Fruit fly (Drosophila melanogaster) whole organism, embryonic: ENCODE data around the gene mirr.

ENCODE experiments used
- Asciz ChIP-seq: fragments of 200-800 bp; sonication (Bioruptor generic); optimal IDR thresholded peaks from 2 replicates; lab custom pipeline; 2017; ENCODE audit warnings: missing biosample characterization, mild to moderate bottlenecking, missing genetic modification characterization, missing genetic modification reagents
- CG10462 ChIP-seq: fragments of 200-800 bp; sonication (Bioruptor generic); optimal IDR thresholded peaks from 2 replicates; lab custom pipeline; 2016; ENCODE audit warnings: missing biosample characterization, missing genetic modification characterization
- CG14860 ChIP-seq: fragments of 200-800 bp; sonication (Bioruptor generic); IDR thresholded peaks from 3 replicates; pipeline ENCODE4 v1.3.6; 2022; ENCODE audit warnings: missing biosample characterization, missing genetic modification characterization; ENCODE audit not compliant: partially characterized antibody
- CG15073 ChIP-seq: fragments of 200-800 bp; sonication (Bioruptor generic); optimal IDR thresholded peaks from 2 replicates; lab custom pipeline; 2016; ENCODE audit warnings: missing biosample characterization, missing genetic modification characterization
- CG15269 ChIP-seq: fragments of 200-800 bp; sonication (Bioruptor generic); optimal IDR thresholded peaks from 2 replicates; lab custom pipeline; 2018; ENCODE audit warnings: missing biosample characterization, mild to moderate bottlenecking, missing genetic modification characterization, moderate library complexity
- CG15696 ChIP-seq: fragments of 200-800 bp; sonication (Bioruptor generic); optimal IDR thresholded peaks from 2 replicates; lab custom pipeline; 2019; ENCODE audit warnings: missing biosample characterization, mild to moderate bottlenecking, missing genetic modification characterization, moderate library complexity
- CG30431 ChIP-seq: fragments of 200-800 bp; sonication (Bioruptor generic); optimal IDR thresholded peaks from 2 replicates; lab custom pipeline; 2017; ENCODE audit warnings: missing biosample characterization, missing genetic modification characterization
- CG32772 ChIP-seq: fragments of 200-800 bp; sonication (Bioruptor generic); IDR thresholded peaks from 2 replicates; pipeline ENCODE4 v1.3.6; 2022; ENCODE audit warnings: missing biosample characterization, missing genetic modification characterization
- CG33557 ChIP-seq: fragments of 200-800 bp; sonication (Bioruptor generic); optimal IDR thresholded peaks from 2 replicates; lab custom pipeline; 2019; ENCODE audit warnings: missing biosample characterization, mild to moderate bottlenecking, missing genetic modification characterization, moderate library complexity
- CG42726 ChIP-seq: fragments of 200-800 bp; sonication (Bioruptor generic); IDR thresholded peaks from 2 replicates; pipeline ENCODE4 v1.3.6; 2022; ENCODE audit warnings: missing biosample characterization, missing genetic modification characterization; ENCODE audit not compliant: partially characterized antibody
- CG43689 ChIP-seq: fragments of 200-800 bp; sonication (Bioruptor generic); IDR thresholded peaks from 2 replicates; pipeline ENCODE4 v1.3.6; 2022; ENCODE audit warnings: missing biosample characterization, missing genetic modification characterization
- CG4424 ChIP-seq: fragments of 200-800 bp; sonication (Bioruptor generic); optimal IDR thresholded peaks from 3 replicates; lab custom pipeline; 2016; ENCODE audit warnings: missing biosample characterization, missing genetic modification characterization
- CG4854 ChIP-seq: fragments of 200-800 bp; sonication (Bioruptor generic); optimal IDR thresholded peaks from 2 replicates; lab custom pipeline; 2016; ENCODE audit warnings: missing biosample characterization, missing genetic modification characterization, inconsistent platforms
- CG7271 ChIP-seq: fragments of 200-800 bp; sonication (Bioruptor generic); optimal IDR thresholded peaks from 2 replicates; lab custom pipeline; 2018; ENCODE audit warnings: missing biosample characterization, mild to moderate bottlenecking, missing genetic modification characterization, moderate library complexity
- CG8359 ChIP-seq: fragments of 200-800 bp; sonication (Bioruptor generic); optimal IDR thresholded peaks from 2 replicates; lab custom pipeline; 2017; ENCODE audit warnings: missing biosample characterization, mild to moderate bottlenecking, missing genetic modification characterization, borderline replicate concordance
- CG8478 ChIP-seq: fragments of >200 bp; optimal IDR thresholded peaks from 2 replicates; lab custom pipeline; 2018
- D19A ChIP-seq: fragments of 200-800 bp; optimal IDR thresholded peaks from 3 replicates; lab custom pipeline; 2019; ENCODE audit warnings: missing biosample characterization, mild to moderate bottlenecking, missing genetic modification characterization, moderate library complexity
- Ets97D ChIP-seq: fragments of 200-800 bp; sonication (Bioruptor generic); optimal IDR thresholded peaks from 3 replicates; lab custom pipeline; 2016; ENCODE audit warnings: missing biosample characterization, missing genetic modification characterization
- Gsc ChIP-seq: fragments of 200-800 bp; sonication (Bioruptor generic); IDR thresholded peaks from 2 replicates; pipeline ENCODE4 v1.3.6; 2022; ENCODE audit warnings: missing biosample characterization, missing genetic modification characterization
- Hr51 ChIP-seq, 2 experiments: fragments of 200-800 bp; sonication (Bioruptor generic); optimal IDR thresholded peaks; 2 replicates in 1 of 2; 3 replicates in 1 of 2; lab custom pipeline; 2016 to 2018; ENCODE audit warnings: missing biosample characterization in 2 of 2, missing genetic modification characterization in 2 of 2, mild to moderate bottlenecking in 1 of 2, moderate library complexity in 1 of 2
- Hsf ChIP-seq: fragments of 200-800 bp; sonication (Bioruptor generic); optimal IDR thresholded peaks from 3 replicates; lab custom pipeline; 2016; ENCODE audit warnings: missing biosample characterization, missing genetic modification characterization
- Lhr ChIP-seq: fragments of 200-800 bp; sonication (Bioruptor generic); optimal IDR thresholded peaks from 3 replicates; lab custom pipeline; 2017; ENCODE audit warnings: mild to moderate bottlenecking, missing biosample characterization, missing genetic modification reagents, missing genetic modification characterization
- NC2β ChIP-seq: fragments of 200-800 bp; sonication (Bioruptor generic); optimal IDR thresholded peaks from 2 replicates; lab custom pipeline; 2016; ENCODE audit warnings: missing biosample characterization, missing genetic modification characterization
- Nf-YB ChIP-seq: fragments of 200-800 bp; sonication (Bioruptor generic); optimal IDR thresholded peaks from 3 replicates; lab custom pipeline; 2019; ENCODE audit warnings: missing biosample characterization, mild to moderate bottlenecking, missing genetic modification characterization, moderate library complexity
- Nf-YC ChIP-seq: fragments of 200-800 bp; optimal IDR thresholded peaks from 3 replicates; lab custom pipeline; 2019; ENCODE audit warnings: missing biosample characterization, mild to moderate bottlenecking, missing genetic modification characterization, moderate library complexity
- NfI ChIP-seq: fragments of 200-800 bp; sonication (Bioruptor generic); optimal IDR thresholded peaks from 3 replicates; lab custom pipeline; 2018; ENCODE audit warnings: missing biosample characterization, mild to moderate bottlenecking, missing genetic modification characterization, moderate library complexity
- Six4 ChIP-seq: fragments of 200-800 bp; sonication (Bioruptor generic); optimal IDR thresholded peaks from 2 replicates; lab custom pipeline; 2016; ENCODE audit warnings: missing biosample characterization, missing genetic modification characterization
- Ssrp ChIP-seq: fragments of 200-800 bp; sonication (Bioruptor generic); optimal IDR thresholded peaks from 2 replicates; lab custom pipeline; 2018; ENCODE audit warnings: missing biosample characterization, mild to moderate bottlenecking, missing genetic modification characterization, moderate library complexity
- Usf ChIP-seq: fragments of 200-800 bp; sonication (Bioruptor generic); optimal IDR thresholded peaks from 2 replicates; lab custom pipeline; 2017; ENCODE audit warnings: missing genotype, missing biosample characterization, missing genetic modification characterization
- ac ChIP-seq: fragments of 200-800 bp; sonication (Bioruptor generic); optimal IDR thresholded peaks from 3 replicates; lab custom pipeline; 2017; ENCODE audit warnings: missing biosample characterization, mild to moderate bottlenecking, missing genetic modification characterization
- bigmax ChIP-seq: fragments of 200-800 bp; sonication (Bioruptor generic); optimal IDR thresholded peaks from 2 replicates; lab custom pipeline; 2018; ENCODE audit warnings: missing biosample characterization, mild to moderate bottlenecking, missing genetic modification characterization
- corto ChIP-seq: fragments of 200-800 bp; sonication (Bioruptor generic); optimal IDR thresholded peaks from 2 replicates; lab custom pipeline; 2016; ENCODE audit warnings: missing biosample characterization, mild to moderate bottlenecking, missing genetic modification characterization, moderate library complexity
- disco-r ChIP-seq: fragments of 200-800 bp; sonication (Bioruptor generic); optimal IDR thresholded peaks from 2 replicates; lab custom pipeline; 2016; ENCODE audit warnings: missing biosample characterization, missing genetic modification characterization
- dysf ChIP-seq: fragments of 200-800 bp; sonication (Bioruptor generic); IDR thresholded peaks from 3 replicates; pipeline ENCODE4 v1.3.6; 2022; ENCODE audit warnings: missing biosample characterization, missing genetic modification characterization
- eyg ChIP-seq: fragments of 200-800 bp; sonication (Bioruptor generic); optimal IDR thresholded peaks from 3 replicates; lab custom pipeline; 2016; ENCODE audit warnings: missing biosample characterization, missing genetic modification characterization
- fru ChIP-seq: fragments of >200 bp; optimal IDR thresholded peaks from 2 replicates; lab custom pipeline; 2017
- lbe ChIP-seq: fragments of 200-800 bp; sonication (Bioruptor generic); optimal IDR thresholded peaks from 2 replicates; lab custom pipeline; 2016; ENCODE audit warnings: missing biosample characterization, mild to moderate bottlenecking, missing genetic modification characterization
- lola ChIP-seq, 3 experiments: fragments of >200 bp in 2 of 3; fragments of 200-800 bp in 1 of 3; sonication (Bioruptor generic) in 1 of 3; optimal IDR thresholded peaks; 2 replicates each; lab custom pipeline; 2017 to 2019; ENCODE audit warnings: missing biosample characterization in 3 of 3, missing genetic modification characterization in 3 of 3, mild to moderate bottlenecking in 1 of 3, moderate library complexity in 1 of 3
- pros ChIP-seq: fragments of 200-800 bp; sonication (Bioruptor generic); optimal IDR thresholded peaks from 3 replicates; lab custom pipeline; 2019; ENCODE audit warnings: missing biosample characterization, mild to moderate bottlenecking, missing genetic modification characterization, moderate library complexity
- row ChIP-seq: fragments of 200-800 bp; sonication (Bioruptor generic); IDR thresholded peaks from 3 replicates; pipeline ENCODE4 v1.3.6; 2022; ENCODE audit warnings: missing biosample characterization, missing genetic modification characterization

The mirr gene

dm6 chr3L:12643820-12644744, 49.4 kb upstream of the mirr start (continued):
- no peak for TF ChIP-seq Gsc (GFP tag; lab: Robert Waterston, UW)
- TF ChIP-seq Hr51 (GFP tag; optimal IDR thresholded peaks at IDR 0.05; lab: Kevin White, UChicago), result peak in 1 of 2 experiments; percentile 42
- no peak for TF ChIP-seq CG8478 (lab: Kevin White, UChicago)
- no peak for TF ChIP-seq CG42726
- TF ChIP-seq CG15269 (tag; lab: Kevin White, UChicago), result peak; percentile 45
- peak; percentile 56 for TF ChIP-seq row (GFP tag; lab: Robert Waterston, UW)
- TF ChIP-seq bigmax (GFP tag; lab: Kevin White, UChicago), result no peak
- peak; percentile 46 for TF ChIP-seq CG30431
- TF ChIP-seq Lhr (GFP tag; lab: Kevin White, UChicago), result peak; percentile 10
- no peak for TF ChIP-seq CG10462 (GFP tag; lab: Kevin White, UChicago)
- TF ChIP-seq dysf (GFP tag; lab: Robert Waterston, UW), result peak; percentile 41; the same call in 1 of the 3 replicates
- peak in 1 of 3 experiments; percentile 81 for TF ChIP-seq lola (GFP tag; optimal IDR thresholded peaks at IDR 0.05; lab: Kevin White, UChicago)
- TF ChIP-seq eyg, result no peak
- no peak for TF ChIP-seq CG7271 (tag; lab: Kevin White, UChicago)
- peak; percentile 20 for TF ChIP-seq Usf (GFP tag; lab: Kevin White, UChicago)
- peak; percentile 87 for TF ChIP-seq Nf-YB (GFP tag; lab: Kevin White, UChicago)
- TF ChIP-seq Ets97D, result no peak
- peak; percentile 38 for TF ChIP-seq Six4 (GFP tag; lab: Kevin White, UChicago)
- no peak for TF ChIP-seq Hsf (GFP tag; lab: Kevin White, UChicago)
- peak; percentile 77 for TF ChIP-seq CG15696 (tag; lab: Kevin White, UChicago)
- TF ChIP-seq disco-r, result no peak
- peak; percentile 48 for TF ChIP-seq Nf-YC
- no peak for TF ChIP-seq NC2β
- TF ChIP-seq pros, result no peak
- peak; percentile 71 for TF ChIP-seq Ssrp (tag; lab: Kevin White, UChicago)
- TF ChIP-seq CG4854 (GFP tag; lab: Kevin White, UChicago), result no peak
- TF ChIP-seq corto (GFP tag; lab: Kevin White, UChicago), result no peak
- no peak for TF ChIP-seq CG8359
- peak; percentile 50 for TF ChIP-seq Asciz (GFP tag; lab: Kevin White, UChicago)
- no peak for TF ChIP-seq fru (lab: Kevin White, UChicago)
- no peak for TF ChIP-seq lbe
- no peak for TF ChIP-seq CG15073 (GFP tag; lab: Kevin White, UChicago)
- TF ChIP-seq CG32772 (GFP tag; lab: Robert Waterston, UW), result no peak
- TF ChIP-seq CG43689 (GFP tag; lab: Robert Waterston, UW), result no peak
- TF ChIP-seq CG4424 (GFP tag; lab: Kevin White, UChicago), result peak; percentile 59
- peak; percentile 69 for TF ChIP-seq CG33557 (GFP tag; lab: Kevin White, UChicago)
- peak; percentile 42 for TF ChIP-seq NfI (GFP tag; lab: Kevin White, UChicago)
- peak; percentile 72 for TF ChIP-seq D19A
- TF ChIP-seq ac, result no peak
- TF ChIP-seq CG14860, result no peak
- TF ChIP-seq, all 482 proteins: peak for 134
